Fruit fly (Drosophila melanogaster) whole organism, wandering third instar larva: ENCODE data around the gene Orct.

Source experiments
- Abd-B ChIP-seq: fragments of >200 bp; optimal IDR thresholded peaks from 2 replicates; lab custom pipeline; 2017; ENCODE audit warnings: missing biosample characterization, missing genetic modification characterization
- CG32264 ChIP-seq: fragments of 200-800 bp; sonication (Bioruptor generic); optimal IDR thresholded peaks from 2 replicates; lab custom pipeline; 2016; ENCODE audit warnings: missing biosample characterization, missing genetic modification characterization
- CG9705 ChIP-seq: fragments of 200-800 bp; sonication (Bioruptor generic); optimal IDR thresholded peaks from 2 replicates; lab custom pipeline; 2018; ENCODE audit warnings: missing biosample characterization, mild to moderate bottlenecking, missing genetic modification characterization
- Dfd ChIP-seq: fragments of >200 bp; optimal IDR thresholded peaks from 2 replicates; lab custom pipeline; 2017; ENCODE audit warnings: missing biosample characterization, missing genetic modification characterization
- Dif ChIP-seq: fragments of 200-275, 200-300 bp; sonication (Bioruptor generic); optimal IDR thresholded peaks from 2 replicates; lab custom pipeline; 2018; ENCODE audit warnings: missing biosample characterization, missing genetic modification characterization; ENCODE audit not compliant: partially characterized antibody
- GATAd ChIP-seq: sonication (Bioruptor generic); optimal IDR thresholded peaks from 2 replicates; lab custom pipeline; 2016; ENCODE audit warnings: missing biosample characterization, missing genetic modification characterization
- HLH106 ChIP-seq: fragments of 200-800 bp; optimal IDR thresholded peaks from 3 replicates; lab custom pipeline; 2019; ENCODE audit warnings: missing biosample characterization, mild to moderate bottlenecking, missing genetic modification characterization, moderate library complexity
- Hnf4 ChIP-seq: fragments of 200-800 bp; sonication (Bioruptor generic); optimal IDR thresholded peaks from 2 replicates; lab custom pipeline; 2016; ENCODE audit warnings: missing biosample characterization, mild to moderate bottlenecking, missing genetic modification characterization
- Hr83 ChIP-seq: fragments of 200-300 bp; sonication (Bioruptor generic); optimal IDR thresholded peaks from 2 replicates; lab custom pipeline; 2016; ENCODE audit warnings: missing biosample characterization, mild to moderate bottlenecking, missing genetic modification characterization, moderate library complexity; ENCODE audit not compliant: poor library complexity, severe bottlenecking
- Mio ChIP-seq: sonication (Bioruptor generic); optimal IDR thresholded peaks from 2 replicates; lab custom pipeline; 2016; ENCODE audit warnings: missing biosample characterization, missing genetic modification characterization
- Myc ChIP-seq: fragments of >200 bp; optimal IDR thresholded peaks from 2 replicates; lab custom pipeline; 2017
- N ChIP-seq: fragments of >200 bp; optimal IDR thresholded peaks from 2 replicates; lab custom pipeline; 2018; ENCODE audit warnings: missing biosample characterization, missing external identifiers, missing genetic modification characterization
- OdsH ChIP-seq: fragments of 200-800 bp; sonication (Bioruptor generic); optimal IDR thresholded peaks from 2 replicates; lab custom pipeline; 2016; ENCODE audit warnings: missing biosample characterization, mild to moderate bottlenecking, missing genetic modification characterization
- Rel ChIP-seq, 2 experiments: fragments of 200-800 bp; sonication (Bioruptor generic) in 1 of 2; optimal IDR thresholded peaks; 2 replicates in 1 of 2; 3 replicates in 1 of 2; lab custom pipeline; 2016 to 2019; ENCODE audit warnings: mild to moderate bottlenecking in 2 of 2, missing biosample characterization in 2 of 2, missing genetic modification characterization in 2 of 2, moderate library complexity in 1 of 2
- Sp1 ChIP-seq: fragments of 200-800 bp; sonication (Bioruptor generic); optimal IDR thresholded peaks from 3 replicates; lab custom pipeline; 2019; ENCODE audit warnings: missing biosample characterization, mild to moderate bottlenecking, missing genetic modification characterization, moderate library complexity
- Vsx2 ChIP-seq: fragments of 200-300, 225-300 bp; sonication (Bioruptor generic); optimal IDR thresholded peaks from 2 replicates; lab custom pipeline; 2018; ENCODE audit warnings: missing biosample characterization, missing genetic modification characterization; ENCODE audit not compliant: partially characterized antibody
- br ChIP-seq: fragments of 200-800 bp; sonication (Bioruptor generic); optimal IDR thresholded peaks from 2 replicates; lab custom pipeline; 2016; ENCODE audit warnings: missing biosample characterization, missing genetic modification characterization
- dl ChIP-seq, 2 experiments: fragments of 175-275, 200-275 bp in 1 of 2; fragments of 200-275 bp in 1 of 2; sonication (Bioruptor generic); optimal IDR thresholded peaks; lab custom pipeline; 2018; ENCODE audit warnings: mild to moderate bottlenecking in 2 of 2, missing biosample characterization in 2 of 2, missing genetic modification characterization in 2 of 2, moderate library complexity in 2 of 2; ENCODE audit not compliant: partially characterized antibody in 2 of 2, insufficient read depth in 1 of 2
- dmrt93B ChIP-seq: fragments of 200-800 bp; sonication (Bioruptor generic); optimal IDR thresholded peaks from 2 replicates; lab custom pipeline; 2018; ENCODE audit warnings: missing biosample characterization, mild to moderate bottlenecking, missing genetic modification characterization
- dsf ChIP-seq: sonication (Bioruptor generic); optimal IDR thresholded peaks from 2 replicates; lab custom pipeline; 2016; ENCODE audit warnings: missing biosample characterization, missing genetic modification characterization, borderline replicate concordance
- ey ChIP-seq: fragments of 200-800 bp; sonication (Bioruptor generic); optimal IDR thresholded peaks from 2 replicates; lab custom pipeline; 2016; ENCODE audit warnings: missing biosample characterization, missing genetic modification characterization
- foxo ChIP-seq, 2 experiments: fragments of 200-800 bp; sonication (Bioruptor generic); optimal IDR thresholded peaks; 2 replicates in 1 of 2; 3 replicates in 1 of 2; lab custom pipeline; 2016 to 2017; ENCODE audit warnings: missing biosample characterization in 2 of 2, missing genetic modification characterization in 2 of 2
- h ChIP-seq: fragments of 200-800 bp; sonication (Bioruptor generic); optimal IDR thresholded peaks from 3 replicates; lab custom pipeline; 2016; ENCODE audit warnings: missing biosample characterization, mild to moderate bottlenecking, missing genetic modification characterization
- jim ChIP-seq: fragments of 175-275, 200-325 bp; sonication (Bioruptor generic); optimal IDR thresholded peaks from 2 replicates; lab custom pipeline; 2016; ENCODE audit warnings: missing biosample characterization, mild to moderate bottlenecking, missing genetic modification characterization
- lola ChIP-seq: fragments of >200 bp; optimal IDR thresholded peaks from 2 replicates; lab custom pipeline; 2017; ENCODE audit warnings: missing biosample characterization, missing genetic modification characterization
- pan ChIP-seq: fragments of >200 bp; optimal IDR thresholded peaks from 2 replicates; lab custom pipeline; 2017
- psq ChIP-seq: fragments of 200-800 bp; sonication (Bioruptor generic); optimal IDR thresholded peaks from 3 replicates; lab custom pipeline; 2017; ENCODE audit warnings: missing biosample characterization, mild to moderate bottlenecking, missing genetic modification characterization, moderate library complexity
- sage ChIP-seq: fragments of 200-800 bp; sonication (Bioruptor generic); optimal IDR thresholded peaks from 2 replicates; lab custom pipeline; 2016; ENCODE audit warnings: missing biosample characterization, mild to moderate bottlenecking, missing genetic modification characterization
- sv ChIP-seq: fragments of 200-800 bp; sonication (Bioruptor generic); optimal IDR thresholded peaks from 3 replicates; lab custom pipeline; 2016; ENCODE audit warnings: missing biosample characterization, missing genetic modification characterization
- usp ChIP-seq: fragments of >200 bp; optimal IDR thresholded peaks from 2 replicates; lab custom pipeline; 2017; ENCODE audit warnings: missing biosample characterization, missing genetic modification characterization
- woc ChIP-seq: sonication (Bioruptor generic); optimal IDR thresholded peaks from 2 replicates; lab custom pipeline; 2016; ENCODE audit warnings: missing biosample characterization, mild to moderate bottlenecking, missing genetic modification characterization

Orct gene

DNA sequence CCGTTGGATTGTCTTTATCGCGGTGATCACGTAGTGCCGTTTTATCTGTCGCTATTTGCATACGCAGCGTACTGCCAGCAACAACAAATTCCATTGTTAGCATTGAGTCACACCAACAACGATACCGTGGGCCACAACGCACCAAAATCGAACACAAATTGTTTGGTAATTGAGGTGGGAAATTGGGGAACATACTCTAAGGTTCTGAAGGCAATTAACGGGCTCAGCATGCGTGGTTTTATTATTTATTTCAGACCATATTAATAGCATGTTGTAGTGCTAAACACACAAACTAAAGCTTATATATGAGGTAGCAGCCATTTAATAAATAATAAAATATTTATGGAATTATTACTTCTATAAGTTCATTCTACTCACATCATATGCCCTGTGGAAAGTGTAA is 22.5 kb downstream of the Orct start (continued):
- no peak for TF ChIP-seq usp

dm6 chr3R:24299148-24299547 is 23.1 kb downstream of the Orct start:
- no peak for TF ChIP-seq ey (GFP tag; lab: Kevin White, UChicago)
- no peak for TF ChIP-seq OdsH (GFP tag; lab: Kevin White, UChicago)
- TF ChIP-seq GATAd (GFP tag; lab: Kevin White, UChicago) = no peak
- no peak for TF ChIP-seq psq (GFP tag; lab: Kevin White, UChicago)
- TF ChIP-seq dsf = no peak
- TF ChIP-seq lola (GFP tag; lab: Kevin White, UChicago) = no peak
- TF ChIP-seq Dif = peak; percentile 7
- TF ChIP-seq Hnf4 (GFP tag; lab: Kevin White, UChicago) = no peak
- TF ChIP-seq Abd-B (GFP tag; lab: Kevin White, UChicago) = no peak
- TF ChIP-seq Vsx2 (GFP tag; lab: Kevin White, UChicago) = peak; percentile 19
- TF ChIP-seq Sp1 = no peak
- peak; percentile 29 for TF ChIP-seq Hr83
- no peak for TF ChIP-seq foxo (GFP tag; optimal IDR thresholded peaks at IDR 0.05; lab: Kevin White, UChicago)
- TF ChIP-seq woc (GFP tag; lab: Kevin White, UChicago) = no peak
- no peak for TF ChIP-seq HLH106 (tag; lab: Kevin White, UChicago)
- no peak for TF ChIP-seq br (GFP tag; lab: Kevin White, UChicago)
- no peak for TF ChIP-seq dl (GFP tag; optimal IDR thresholded peaks at IDR 0.05; lab: Kevin White, UChicago; ENCODE audit: insufficient read depth in 1 of 2, partially characterized antibody in 2 of 2)
- TF ChIP-seq Rel (GFP tag; optimal IDR thresholded peaks at IDR 0.05; lab: Kevin White, UChicago) = no peak
- TF ChIP-seq Rel (tag; optimal IDR thresholded peaks at IDR 0.05; lab: Kevin White, UChicago) = no peak
- TF ChIP-seq pan (lab: Kevin White, UChicago) = no peak
- no peak for TF ChIP-seq Myc (lab: Kevin White, UChicago)
- no peak for TF ChIP-seq CG32264

dm6 chr3R:24301520-24301919 is 25.5 kb downstream of the Orct start:
- TF ChIP-seq OdsH (GFP tag; lab: Kevin White, UChicago) (peak; percentile 1), Hr83 (peak; percentile 88), foxo (GFP tag; optimal IDR thresholded peaks at IDR 0.05; lab: Kevin White, UChicago) (peak in 1 of 2 experiments; percentile 32), h (GFP tag; lab: Kevin White, UChicago) (no peak)

dm6 chr3R:24303060-24303459 is 27.0 kb downstream of the Orct start:
- TF ChIP-seq woc (GFP tag; lab: Kevin White, UChicago) (no peak), h (GFP tag; lab: Kevin White, UChicago) (no peak), Dfd (GFP tag; lab: Kevin White, UChicago) (no peak), Hr83 (no peak), psq (GFP tag; lab: Kevin White, UChicago) (no peak), dmrt93B (GFP tag; lab: Kevin White, UChicago) (no peak), Sp1 (no peak), N (GFP tag; lab: Kevin White, UChicago) (no peak), OdsH (GFP tag; lab: Kevin White, UChicago) (no peak), pan (lab: Kevin White, UChicago) (no peak), br (GFP tag; lab: Kevin White, UChicago) (no peak)
- TF ChIP-seq, all 38 proteins: peak for 0

DNA sequence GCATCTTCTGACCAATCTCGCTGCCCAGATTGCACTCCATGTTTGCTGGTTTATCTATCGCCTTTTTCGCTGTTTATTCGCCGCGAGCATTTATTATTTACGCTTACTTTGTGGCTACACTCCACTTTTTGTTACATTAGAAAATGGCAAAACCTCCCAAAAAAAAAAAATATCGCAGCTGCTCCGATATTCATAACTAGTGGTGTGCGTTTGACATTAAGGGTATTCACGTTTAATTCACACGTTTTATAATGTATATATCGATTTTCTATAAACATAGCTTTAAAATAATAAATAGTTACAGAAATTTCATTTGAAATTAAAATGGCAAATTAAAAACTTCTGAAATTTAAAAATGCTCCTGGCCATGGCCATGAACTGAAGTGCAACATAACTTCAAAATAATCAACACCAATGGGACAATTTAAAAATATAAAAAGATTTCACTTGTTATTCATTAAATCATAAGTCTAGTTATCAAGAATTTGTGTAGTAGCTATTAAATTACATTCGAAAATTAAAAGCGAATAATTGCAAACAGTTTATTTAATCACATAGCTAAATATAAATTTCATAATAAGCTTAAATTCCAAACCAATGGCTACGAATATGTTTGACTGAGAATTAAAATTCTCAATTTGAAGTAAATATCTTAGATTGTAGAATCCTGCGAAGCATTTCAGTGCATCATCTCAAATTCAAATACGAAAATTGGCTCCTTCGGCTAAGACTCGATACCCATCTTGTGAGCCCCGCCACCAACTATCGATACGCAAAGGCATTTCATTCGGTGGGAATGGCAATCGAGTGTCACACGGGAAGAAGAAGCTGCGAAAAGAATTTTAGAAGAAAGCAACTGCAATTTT is 42.4 kb downstream of the Orct start, which contains the start of the genes Nab2 and BRWD3:
Gene Nab2 (minus strand): TSS at position 203 of the 866 bp plus-strand sequence.
Gene BRWD3 (plus strand): TSS at position 784 of the 866 bp plus-strand sequence.
- TF ChIP-seq foxo (GFP tag; optimal IDR thresholded peaks at IDR 0.05; lab: Kevin White, UChicago) = peak in 1 of 2 experiments; percentile 32
- TF ChIP-seq jim (GFP tag; lab: Kevin White, UChicago) = no peak
- peak; percentile 7 for TF ChIP-seq HLH106 (tag; lab: Kevin White, UChicago)
- TF ChIP-seq Hr83 = peak; percentile 66
- TF ChIP-seq Vsx2 (GFP tag; lab: Kevin White, UChicago) = no peak
- peak; percentile 31 for TF ChIP-seq ey (GFP tag; lab: Kevin White, UChicago)
- peak; percentile 28 for TF ChIP-seq sv
- TF ChIP-seq Mio (GFP tag; lab: Kevin White, UChicago) = no peak
- TF ChIP-seq psq (GFP tag; lab: Kevin White, UChicago) = peak; percentile 48
- peak; percentile 15 for TF ChIP-seq CG9705 (GFP tag; lab: Kevin White, UChicago)
- TF ChIP-seq Abd-B (GFP tag; lab: Kevin White, UChicago) = no peak
- no peak for TF ChIP-seq sage (GFP tag; lab: Kevin White, UChicago)
- TF ChIP-seq Myc (lab: Kevin White, UChicago) = peak; percentile 26
- no peak for TF ChIP-seq usp
- TF ChIP-seq GATAd (GFP tag; lab: Kevin White, UChicago) = no peak
- TF ChIP-seq lola (GFP tag; lab: Kevin White, UChicago) = no peak
- TF ChIP-seq woc (GFP tag; lab: Kevin White, UChicago) = no peak
